Worm (Caenorhabditis elegans) whole organism, midembryonic: ENCODE measurements around the gene C55A1.11.
"Not testable (repeated sequence)": the region's sequence is repeated elsewhere in the genome, so short reads cannot be mapped to it uniquely, and the experiment has no call there.

Experiments
- T22C8.4 ChIP-seq: fragments of 200-800 bp; sonication (Bioruptor generic); IDR thresholded peaks from 2 replicates; pipeline ENCODE4 v1.3.6; 2022; ENCODE audit warnings: missing genetic modification characterization, missing compliant biosample characterization
- cog-1 ChIP-seq: sonication (generic microtip); optimal IDR thresholded peaks from 2 replicates; lab custom pipeline; 2016; ENCODE audit warnings: missing genetic modification characterization, missing compliant biosample characterization
- flt-1 ChIP-seq: fragments of 200-800 bp; sonication (Bioruptor generic); IDR thresholded peaks from 2 replicates; pipeline ENCODE4 v1.3.6; 2022; ENCODE audit warnings: missing genetic modification characterization, missing compliant biosample characterization
- klf-2 ChIP-seq: fragments of 200-800 bp; sonication (Bioruptor generic); conservative IDR thresholded peaks from 2 replicates; pipeline ENCODE4 v1.3.6; 2022; ENCODE audit warnings: missing genetic modification reagents, missing genetic modification characterization, missing compliant biosample characterization
- med-1 ChIP-seq: sonication (generic microtip); optimal IDR thresholded peaks from 2 replicates; lab custom pipeline; 2017; ENCODE audit warnings: missing genetic modification characterization, mild to moderate bottlenecking, missing compliant biosample characterization, antibody characterized with exemption, missing genetic modification reagents; ENCODE audit not compliant: insufficient read depth
- ref-1 ChIP-seq: fragments of 200-800 bp; sonication (Bioruptor generic); conservative IDR thresholded peaks from 2 replicates; pipeline ENCODE4 v1.3.6; 2022; ENCODE audit warnings: missing genetic modification reagents, missing genetic modification characterization, missing compliant biosample characterization
- tab-1 ChIP-seq: fragments of 200-800 bp; sonication (Bioruptor generic); IDR thresholded peaks from 2 replicates; pipeline ENCODE4 v1.3.6; 2022; ENCODE audit warnings: missing genetic modification characterization, missing compliant biosample characterization
- ztf-23 ChIP-seq: fragments of 200-800 bp; sonication (Bioruptor generic); IDR thresholded peaks from 2 replicates; pipeline ENCODE4 v1.3.6; 2022; ENCODE audit warnings: missing genetic modification reagents, missing genetic modification characterization, missing compliant biosample characterization
- ztf-29 ChIP-seq: fragments of 200-800 bp; sonication (Bioruptor generic); IDR thresholded peaks from 2 replicates; pipeline ENCODE4 v1.3.6; 2022; ENCODE audit warnings: missing genetic modification reagents, missing genetic modification characterization, missing compliant biosample characterization

C55A1.11 gene

ce11 chrV:15625561-15625960 is at the start of gene C55A1.11:
Gene C55A1.11 (plus strand): TSS chrV:15625861.
- TF ChIP-seq klf-2 (GFP tag; lab: Robert Waterston, UW) (no peak), ztf-23 (GFP tag; lab: Robert Waterston, UW) (no peak), ref-1 (GFP tag; lab: Robert Waterston, UW) (no peak), tab-1 (no peak), T22C8.4 (GFP tag; lab: Robert Waterston, UW) (no peak), flt-1 (no peak), cog-1 (tag; lab: Kevin White, UChicago) (no peak), med-1 (GFP tag; lab: Kevin White, UChicago) (no peak), ztf-29 (GFP tag; lab: Robert Waterston, UW) (no peak)

ce11 chrV:15577395-15577896 is 48.2 kb upstream of the C55A1.11 start, which contains the start of gene atx-3:
Gene atx-3 (minus strand): TSS chrV:15577445.
- no peak for TF ChIP-seq T22C8.4 (GFP tag; lab: Robert Waterston, UW)
- no peak for TF ChIP-seq ztf-23 (GFP tag; lab: Robert Waterston, UW)
- TF ChIP-seq ref-1 (GFP tag; lab: Robert Waterston, UW), result no peak
- no peak for TF ChIP-seq med-1 (GFP tag; lab: Kevin White, UChicago)
- no peak for TF ChIP-seq klf-2 (GFP tag; lab: Robert Waterston, UW)
- TF ChIP-seq flt-1, result no peak

ce11 chrV:15578386-15578785 is 47.3 kb upstream of the C55A1.11 start, which contains the start of gene F28F8.9:
Gene F28F8.9 (minus strand): TSS chrV:15578673.
- no peak for TF ChIP-seq ztf-29 (GFP tag; lab: Robert Waterston, UW)
- TF ChIP-seq cog-1 (tag; lab: Kevin White, UChicago), result no peak
- no peak for TF ChIP-seq ref-1 (GFP tag; lab: Robert Waterston, UW)
- TF ChIP-seq tab-1, result no peak
- no peak for TF ChIP-seq klf-2 (GFP tag; lab: Robert Waterston, UW)
- TF ChIP-seq flt-1, result no peak
- TF ChIP-seq med-1 (GFP tag; lab: Kevin White, UChicago), result no peak
- TF ChIP-seq ztf-23 (GFP tag; lab: Robert Waterston, UW), result no peak

ce11 chrV:15590183-15590667 is 35.4 kb upstream of the C55A1.11 start, which contains the start of gene F28F8.7:
Gene F28F8.7 (minus strand): TSS chrV:15590617.
- not testable (repeated sequence) for TF ChIP-seq tab-1; ztf-29 (GFP tag; lab: Robert Waterston, UW); med-1 (GFP tag; lab: Kevin White, UChicago)

ce11 chrV:15594573-15594972 is 31.1 kb upstream of the C55A1.11 start, which contains the start of gene fbxa-139:
Gene fbxa-139 (minus strand): TSS chrV:15594673.
- TF ChIP-seq ztf-23 (GFP tag; lab: Robert Waterston, UW) (no peak), T22C8.4 (GFP tag; lab: Robert Waterston, UW) (no peak), flt-1 (no peak), klf-2 (GFP tag; lab: Robert Waterston, UW) (no peak), med-1 (GFP tag; lab: Kevin White, UChicago) (no peak)

ce11 chrV:15599762-15600161 is 25.9 kb upstream of the C55A1.11 start, which contains the start of gene B0391.14:
Gene B0391.14 (minus strand): TSS chrV:15599862.
- not testable (repeated sequence) for TF ChIP-seq tab-1; klf-2 (GFP tag; lab: Robert Waterston, UW); ztf-23 (GFP tag; lab: Robert Waterston, UW)

ce11 chrV:15602253-15602652 is 23.4 kb upstream of the C55A1.11 start, which contains the start of gene fbxa-152:
Gene fbxa-152 (minus strand): TSS chrV:15602353.
- TF ChIP-seq flt-1, result no peak
- TF ChIP-seq med-1 (GFP tag; lab: Kevin White, UChicago), result no peak
- no peak for TF ChIP-seq ref-1 (GFP tag; lab: Robert Waterston, UW)
- no peak for TF ChIP-seq cog-1 (tag; lab: Kevin White, UChicago)
- TF ChIP-seq tab-1, result no peak
- TF ChIP-seq ztf-23 (GFP tag; lab: Robert Waterston, UW), result no peak
- TF ChIP-seq klf-2 (GFP tag; lab: Robert Waterston, UW), result no peak
- no peak for TF ChIP-seq ztf-29 (GFP tag; lab: Robert Waterston, UW)
- TF ChIP-seq T22C8.4 (GFP tag; lab: Robert Waterston, UW), result no peak

ce11 chrV:15605045-15605444 is 20.6 kb upstream of the C55A1.11 start, which contains the start of gene fbxa-154:
Gene fbxa-154 (minus strand): TSS chrV:15605145.
- TF ChIP-seq ztf-23 (GFP tag; lab: Robert Waterston, UW), result no peak
- TF ChIP-seq flt-1, result no peak
- no peak for TF ChIP-seq ref-1 (GFP tag; lab: Robert Waterston, UW)
- TF ChIP-seq med-1 (GFP tag; lab: Kevin White, UChicago), result no peak
- no peak for TF ChIP-seq tab-1
- TF ChIP-seq ztf-29 (GFP tag; lab: Robert Waterston, UW), result no peak
- TF ChIP-seq cog-1 (tag; lab: Kevin White, UChicago), result no peak
- TF ChIP-seq T22C8.4 (GFP tag; lab: Robert Waterston, UW), result no peak
- TF ChIP-seq klf-2 (GFP tag; lab: Robert Waterston, UW), result no peak

ce11 chrV:15610350-15610940 is 15.2 kb upstream of the C55A1.11 start, which contains the start of the genes fbxa-153 and str-12:
Gene fbxa-153 (minus strand): TSS chrV:15610384.
Gene str-12 (plus strand): TSS chrV:15610890.
- TF ChIP-seq cog-1 (tag; lab: Kevin White, UChicago) (peak; percentile 22), flt-1 (peak; percentile 45), med-1 (GFP tag; lab: Kevin White, UChicago) (no peak)
